Fruit fly (Drosophila melanogaster): Measurements from ENCODE around the gene CG34348.

Gene CG34348

dm6 chrX:11339868-11340548 lies at the start of gene CG34348, which contains the start of gene Kap3:
CG34348 (plus strand) TSS chrX:11339873.
Kap3 (minus strand) TSS chrX:11340084.
- no peak for TF ChIP-seq fd85E (GFP tag; optimal IDR thresholded peaks at IDR 0.05)
- TF ChIP-seq salr (GFP tag; optimal IDR thresholded peaks at IDR 0.05): no peak
- TF ChIP-seq pdm3 (GFP tag; optimal IDR thresholded peaks at IDR 0.05): no peak
- TF ChIP-seq CG6276 (GFP tag; optimal IDR thresholded peaks at IDR 0.05): peak; percentile 59
- TF ChIP-seq cyc (GFP tag; optimal IDR thresholded peaks at IDR 0.05): no peak
- TF ChIP-seq Eip93F (GFP tag; optimal IDR thresholded peaks at IDR 0.05): no peak
- TF ChIP-seq Sox102F (GFP tag; optimal IDR thresholded peaks at IDR 0.05): no peak
- peak; percentile 3 for TF ChIP-seq fkh (GFP tag; optimal IDR thresholded peaks at IDR 0.05)
- no peak for TF ChIP-seq CG16779 (tag; optimal IDR thresholded peaks at IDR 0.05)
- TF ChIP-seq CG11762 (GFP tag; optimal IDR thresholded peaks at IDR 0.05; ENCODE audit: insufficient read depth): no peak
- TF ChIP-seq Sox14 (GFP tag; optimal IDR thresholded peaks at IDR 0.05): no peak
- no peak for TF ChIP-seq Blimp-1 (GFP tag; optimal IDR thresholded peaks at IDR 0.05)
- TF ChIP-seq CG1621 (tag; optimal IDR thresholded peaks at IDR 0.05): no peak
- peak; percentile 67 for TF ChIP-seq CG6163 (GFP tag; IDR thresholded peaks at IDR 0.05)
- no peak for TF ChIP-seq Met (GFP tag; optimal IDR thresholded peaks at IDR 0.05)
- TF ChIP-seq eg (GFP tag; IDR thresholded peaks at IDR 0.05): peak; percentile 64; the same call in 2 of the 3 replicates
- no peak for TF ChIP-seq Ets96B (tag; optimal IDR thresholded peaks at IDR 0.05)
- TF ChIP-seq CG31627 (GFP tag; optimal IDR thresholded peaks at IDR 0.05): no peak
- peak; percentile 92 for TF ChIP-seq dsx (GFP tag; optimal IDR thresholded peaks at IDR 0.05; ENCODE audit: poor library complexity, severe bottlenecking)
- TF ChIP-seq lz (GFP tag; optimal IDR thresholded peaks at IDR 0.05): no peak
- TF ChIP-seq CG9139 (GFP tag; optimal IDR thresholded peaks at IDR 0.05): peak; percentile 31
- no peak for TF ChIP-seq Smox (GFP tag; optimal IDR thresholded peaks at IDR 0.05)
- no peak for TF ChIP-seq Gug (GFP tag; IDR thresholded peaks at IDR 0.05)
- TF ChIP-seq Hr4 (GFP tag; optimal IDR thresholded peaks at IDR 0.05): peak; percentile 26
- no peak for TF ChIP-seq CG3032 (tag; optimal IDR thresholded peaks at IDR 0.05)
- no peak for TF ChIP-seq CG8319 (GFP tag; optimal IDR thresholded peaks at IDR 0.05)

DNA sequence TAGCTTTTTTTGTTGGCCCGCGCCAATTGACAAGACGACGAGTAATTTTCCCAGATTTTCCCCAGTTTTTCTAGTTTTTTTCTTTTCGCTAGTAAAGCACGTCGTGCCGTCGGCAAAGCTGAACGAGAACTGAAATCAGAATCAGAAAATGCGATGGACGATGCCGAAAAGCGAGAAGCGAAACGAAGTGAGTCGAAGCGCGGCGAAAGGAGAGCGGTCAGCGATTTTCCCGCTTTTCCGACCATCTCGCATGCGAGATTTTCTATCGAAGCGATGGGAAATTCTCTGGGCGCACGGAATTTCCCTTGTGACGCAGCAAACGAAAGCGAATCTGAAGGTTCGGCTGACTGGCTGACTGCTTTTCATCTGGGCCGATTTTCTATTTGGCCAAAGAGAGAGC lies 46.1 kb upstream of the CG34348 start:
- TF ChIP-seq fkh (GFP tag; optimal IDR thresholded peaks at IDR 0.05) (no peak), pdm3 (GFP tag; optimal IDR thresholded peaks at IDR 0.05) (no peak), Blimp-1 (GFP tag; optimal IDR thresholded peaks at IDR 0.05) (no peak), CG9139 (GFP tag; optimal IDR thresholded peaks at IDR 0.05) (no peak), CG6808 (GFP tag; optimal IDR thresholded peaks at IDR 0.05) (no peak), acj6 (GFP tag; optimal IDR thresholded peaks at IDR 0.05) (no peak), Smox (GFP tag; optimal IDR thresholded peaks at IDR 0.05) (no peak), OdsH (GFP tag; optimal IDR thresholded peaks at IDR 0.05) (no peak), Ets96B (tag; optimal IDR thresholded peaks at IDR 0.05) (no peak), CG1621 (tag; optimal IDR thresholded peaks at IDR 0.05) (no peak), Sox102F (GFP tag; optimal IDR thresholded peaks at IDR 0.05) (no peak), net (GFP tag; optimal IDR thresholded peaks at IDR 0.05) (no peak), CG16779 (tag; optimal IDR thresholded peaks at IDR 0.05) (no peak), cyc (GFP tag; optimal IDR thresholded peaks at IDR 0.05) (no peak), topi (GFP tag; optimal IDR thresholded peaks at IDR 0.05) (no peak), CG11762 (GFP tag; optimal IDR thresholded peaks at IDR 0.05; ENCODE audit: insufficient read depth) (no peak), CG8119 (GFP tag; IDR thresholded peaks at IDR 0.05) (no peak), CG6792 (GFP tag; optimal IDR thresholded peaks at IDR 0.05) (no peak)

- TF ChIP-seq ss (GFP tag; optimal IDR thresholded peaks at IDR 0.05): no peak
- TF ChIP-seq CG16779 (tag; optimal IDR thresholded peaks at IDR 0.05): no peak
- TF ChIP-seq CG32006 (GFP tag; optimal IDR thresholded peaks at IDR 0.05): no peak
- TF ChIP-seq Lpt (GFP tag; optimal IDR thresholded peaks at IDR 0.05): no peak
- TF ChIP-seq CG34406 (GFP tag; optimal IDR thresholded peaks at IDR 0.05): no peak
Observed at dm6 chrX:11295412-11296006, 44.2 kb upstream of the CG34348 start.
